Worm (Caenorhabditis elegans): Measurements from ENCODE around the gene B0218.5.
A peak's percentile ranks its signal among the peaks of the same experiment; 100 is the strongest.

DNA sequence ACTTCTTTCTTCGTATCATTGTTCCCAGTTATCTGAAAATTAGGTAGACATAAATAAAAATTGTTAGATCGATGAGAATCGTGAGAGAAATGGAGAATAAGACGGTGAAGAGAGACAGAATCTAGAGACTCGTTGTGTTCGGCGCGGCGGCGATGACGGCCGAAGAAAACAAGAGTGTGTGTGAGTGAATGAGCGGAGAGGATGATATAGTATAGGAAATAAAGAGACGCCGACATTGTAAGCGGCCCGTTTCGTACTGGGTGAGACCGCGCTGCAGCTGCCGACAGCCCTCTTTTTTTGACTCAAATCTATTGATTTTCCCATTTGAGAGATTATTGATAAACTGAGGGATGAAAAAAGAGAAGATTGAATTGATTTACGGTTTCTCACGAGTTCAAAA is 44.9 kb downstream of the B0218.5 start, which contains the start of gene Y42H9AR.4:
- TF ChIP-seq ama-1 (optimal IDR thresholded peaks at IDR 0.05): no peak
- TF ChIP-seq lin-13 (GFP tag; optimal IDR thresholded peaks at IDR 0.05): no peak
- no peak for TF ChIP-seq efl-3 (GFP tag; optimal IDR thresholded peaks at IDR 0.05)
- TF ChIP-seq nhr-28 (tag; optimal IDR thresholded peaks at IDR 0.05): no peak
- peak; percentile 35 for TF ChIP-seq mep-1 (tag; optimal IDR thresholded peaks at IDR 0.05)

All from whole organism, L1 larva.